Fruit fly (Drosophila melanogaster): Measurements from ENCODE around the gene Grip163.

dm6 chr3L:12042087-12042486, 44.1 kb upstream of the Grip163 start, which contains the start of gene CG6793:
- TF ChIP-seq Abd-B (GFP tag; optimal IDR thresholded peaks at IDR 0.05): no peak
- TF ChIP-seq brk (GFP tag; optimal IDR thresholded peaks at IDR 0.05): no peak
- no peak for TF ChIP-seq Myc (optimal IDR thresholded peaks at IDR 0.05)
- TF ChIP-seq Dfd (GFP tag; optimal IDR thresholded peaks at IDR 0.05): no peak
- TF ChIP-seq fru (GFP tag; optimal IDR thresholded peaks at IDR 0.05): no peak
- no peak for TF ChIP-seq h (GFP tag; optimal IDR thresholded peaks at IDR 0.05)
- TF ChIP-seq CrebA (GFP tag; optimal IDR thresholded peaks at IDR 0.05; ENCODE audit: borderline replicate concordance): no peak

All from whole organism, wandering third instar larva.